Fruit fly (Drosophila melanogaster) whole organism, embryonic: ENCODE data around the gene Alp10.

Source experiments
- Ada2b ChIP-seq: fragments of 200-800 bp; sonication (Bioruptor generic); IDR thresholded peaks from 2 replicates; pipeline ENCODE4 v1.3.6; 2022; ENCODE audit warnings: missing biosample characterization, missing genetic modification characterization
- Adf1 ChIP-seq: fragments of 200-800 bp; sonication (Bioruptor generic); IDR thresholded peaks from 2 replicates; pipeline ENCODE4 v1.3.6; 2022; ENCODE audit warnings: missing biosample characterization, missing genetic modification characterization
- Aef1 ChIP-seq: fragments of 200-800 bp; sonication (Bioruptor generic); IDR thresholded peaks from 3 replicates; pipeline ENCODE4 v1.3.6; 2022; ENCODE audit warnings: missing biosample characterization, missing genetic modification characterization
- CG10979 ChIP-seq: fragments of 200-800 bp; sonication (Bioruptor generic); optimal IDR thresholded peaks from 2 replicates; lab custom pipeline; 2018; ENCODE audit warnings: missing biosample characterization, mild to moderate bottlenecking, missing genetic modification characterization, moderate library complexity
- CG11093 ChIP-seq: fragments of 200-800 bp; sonication (Bioruptor generic); IDR thresholded peaks from 3 replicates; pipeline ENCODE4 v1.3.6; 2022; ENCODE audit warnings: missing biosample characterization, missing genetic modification characterization
- CG12219 ChIP-seq: fragments of 200-800 bp; sonication (Bioruptor generic); optimal IDR thresholded peaks from 3 replicates; lab custom pipeline; 2018; ENCODE audit warnings: missing biosample characterization, mild to moderate bottlenecking, missing genetic modification characterization
- CG12236 ChIP-seq: fragments of 200-800 bp; sonication (Bioruptor generic); optimal IDR thresholded peaks from 2 replicates; lab custom pipeline; 2016; ENCODE audit warnings: missing biosample characterization, missing genetic modification characterization
- CG12659 ChIP-seq: fragments of 200-800 bp; sonication (Bioruptor generic); optimal IDR thresholded peaks from 3 replicates; lab custom pipeline; 2017; ENCODE audit warnings: mild to moderate bottlenecking, missing biosample characterization, missing genetic modification reagents, missing genetic modification characterization
- CG12744 ChIP-seq: fragments of 200-800 bp; sonication (Bioruptor generic); optimal IDR thresholded peaks from 2 replicates; lab custom pipeline; 2016; ENCODE audit warnings: missing biosample characterization, missing genetic modification characterization
- CG12942 ChIP-seq: fragments of 200-800 bp; sonication (Bioruptor generic); optimal IDR thresholded peaks from 3 replicates; lab custom pipeline; 2016; ENCODE audit warnings: missing biosample characterization, missing genetic modification characterization
- CG13894 ChIP-seq: fragments of 200-800 bp; sonication (Bioruptor generic); optimal IDR thresholded peaks from 3 replicates; lab custom pipeline; 2018; ENCODE audit warnings: missing biosample characterization, mild to moderate bottlenecking, missing genetic modification characterization, moderate library complexity
- CG15514 ChIP-seq: fragments of 200-800 bp; sonication (Bioruptor generic); optimal IDR thresholded peaks from 3 replicates; lab custom pipeline; 2017; ENCODE audit warnings: missing biosample characterization, missing genetic modification characterization, mild to moderate bottlenecking, moderate library complexity, missing genetic modification reagents
- CG17361 ChIP-seq: fragments of 200-800 bp; sonication (Bioruptor generic); IDR thresholded peaks from 3 replicates; pipeline ENCODE4 v1.3.6; 2022; ENCODE audit warnings: missing biosample characterization, missing genetic modification characterization
- CG2202 ChIP-seq: fragments of 200-800 bp; sonication (Bioruptor generic); optimal IDR thresholded peaks from 2 replicates; lab custom pipeline; 2018; ENCODE audit warnings: missing biosample characterization, mild to moderate bottlenecking, missing genetic modification characterization
- CG32772 ChIP-seq: fragments of 200-800 bp; sonication (Bioruptor generic); IDR thresholded peaks from 2 replicates; pipeline ENCODE4 v1.3.6; 2022; ENCODE audit warnings: missing biosample characterization, missing genetic modification characterization
- CG3407 ChIP-seq: fragments of 200-800 bp; sonication (Bioruptor generic); optimal IDR thresholded peaks from 2 replicates; lab custom pipeline; 2018; ENCODE audit warnings: missing biosample characterization, mild to moderate bottlenecking, missing genetic modification characterization
- CG5245 ChIP-seq: fragments of 200-800 bp; sonication (Bioruptor generic); optimal IDR thresholded peaks from 3 replicates; lab custom pipeline; 2016; ENCODE audit warnings: missing biosample characterization, missing genetic modification characterization
- CG6854 ChIP-seq: fragments of 200-800 bp; sonication (Bioruptor generic); optimal IDR thresholded peaks from 3 replicates; lab custom pipeline; 2017; ENCODE audit warnings: missing biosample characterization, mild to moderate bottlenecking, missing genetic modification characterization
- CG7372 ChIP-seq: fragments of 200-800 bp; sonication (Bioruptor generic); IDR thresholded peaks from 2 replicates; pipeline ENCODE4 v1.3.6; 2022; ENCODE audit warnings: missing biosample characterization, missing genetic modification characterization
- CG7556 ChIP-seq: fragments of 200-800 bp; sonication (Bioruptor generic); optimal IDR thresholded peaks from 2 replicates; lab custom pipeline; 2017; ENCODE audit warnings: missing biosample characterization, mild to moderate bottlenecking, missing genetic modification characterization
- CG9817 ChIP-seq: fragments of 200-800 bp; sonication (Bioruptor generic); optimal IDR thresholded peaks from 2 replicates; lab custom pipeline; 2018; ENCODE audit warnings: missing biosample characterization, mild to moderate bottlenecking, missing genetic modification characterization, moderate library complexity
- CoRest ChIP-seq: fragments of 200-800 bp; sonication (Bioruptor generic); optimal IDR thresholded peaks from 3 replicates; lab custom pipeline; 2018; ENCODE audit warnings: missing biosample characterization, mild to moderate bottlenecking, missing genetic modification characterization, moderate library complexity
- CrebB ChIP-seq: fragments of 200-800 bp; sonication (Bioruptor generic); optimal IDR thresholded peaks from 3 replicates; lab custom pipeline; 2018; ENCODE audit warnings: missing biosample characterization, mild to moderate bottlenecking, missing genetic modification characterization
- Dbx ChIP-seq: fragments of 200-800 bp; sonication (Bioruptor generic); IDR thresholded peaks from 3 replicates; pipeline ENCODE4 v1.3.6; 2022; ENCODE audit warnings: missing biosample characterization, missing genetic modification characterization
- Dip2 ChIP-seq: fragments of 200-800 bp; sonication (Bioruptor generic); IDR thresholded peaks from 2 replicates; pipeline ENCODE4 v1.3.6; 2022; ENCODE audit warnings: missing biosample characterization, missing genetic modification characterization
- Ets65A ChIP-seq: fragments of 200-800 bp; sonication (Bioruptor generic); peaks from one replicate; lab custom pipeline; 2016; ENCODE audit warnings: missing biosample characterization, missing genetic modification characterization
- HHEX ChIP-seq: fragments of 200-800 bp; sonication (Bioruptor generic); optimal IDR thresholded peaks from 3 replicates; lab custom pipeline; 2017; ENCODE audit warnings: missing biosample characterization, mild to moderate bottlenecking, missing genetic modification characterization, missing genetic modification reagents
- NFAT ChIP-seq: fragments of 200-800 bp; sonication (Bioruptor generic); IDR thresholded peaks from 2 replicates; pipeline ENCODE4 v1.3.6; 2022; ENCODE audit warnings: missing biosample characterization, missing genetic modification characterization
- Poxn ChIP-seq: fragments of 200-800 bp; sonication (Bioruptor generic); IDR thresholded peaks from 2 replicates; pipeline ENCODE4 v1.3.6; 2022; ENCODE audit warnings: missing biosample characterization, missing genetic modification characterization
- Ptx1 ChIP-seq: fragments of 200-800 bp; sonication (Bioruptor generic); IDR thresholded peaks from 2 replicates; pipeline ENCODE4 v1.3.6; 2022; ENCODE audit warnings: missing biosample characterization, missing genetic modification characterization
- Sry-δ ChIP-seq: fragments of 200-800 bp; sonication (Bioruptor generic); optimal IDR thresholded peaks from 2 replicates; lab custom pipeline; 2016; ENCODE audit warnings: missing biosample characterization, missing genetic modification characterization
- bsh ChIP-seq, 2 experiments: fragments of 200-800 bp; sonication (Bioruptor generic); optimal IDR thresholded peaks; 2 replicates each; lab custom pipeline; 2017 to 2018; ENCODE audit warnings: mild to moderate bottlenecking in 2 of 2, missing biosample characterization in 2 of 2, missing genetic modification characterization in 2 of 2, moderate library complexity in 1 of 2
- croc ChIP-seq: fragments of 200-800 bp; sonication (Bioruptor generic); conservative IDR thresholded peaks from 3 replicates; pipeline ENCODE4 v1.3.6; 2022; ENCODE audit warnings: missing biosample characterization, missing genetic modification characterization
- danr ChIP-seq: fragments of 200-800 bp; sonication (Bioruptor generic); IDR thresholded peaks from 2 replicates; pipeline ENCODE4 v1.3.6; 2022; ENCODE audit warnings: missing biosample characterization, missing genetic modification characterization
- dmrt99B ChIP-seq: fragments of 200-800 bp; sonication (Bioruptor generic); optimal IDR thresholded peaks from 2 replicates; lab custom pipeline; 2018; ENCODE audit warnings: missing biosample characterization, mild to moderate bottlenecking, missing genetic modification characterization, moderate library complexity
- dpn ChIP-seq, 2 experiments: fragments of 200-800 bp; sonication (Bioruptor generic); optimal IDR thresholded peaks; 3 replicates each; lab custom pipeline; 2016; ENCODE audit warnings: missing biosample characterization in 2 of 2, missing genetic modification characterization in 2 of 2
- ems ChIP-seq: fragments of 200-800 bp; sonication (Bioruptor generic); optimal IDR thresholded peaks from 3 replicates; lab custom pipeline; 2016; ENCODE audit warnings: missing biosample characterization, missing genetic modification characterization
- fd3F ChIP-seq: fragments of 200-800 bp; sonication (Bioruptor generic); optimal IDR thresholded peaks from 2 replicates; lab custom pipeline; 2018; ENCODE audit warnings: missing biosample characterization, mild to moderate bottlenecking, missing genetic modification characterization, moderate library complexity
- lab ChIP-seq: fragments of 200-800 bp; sonication (Bioruptor generic); optimal IDR thresholded peaks from 3 replicates; lab custom pipeline; 2017; ENCODE audit warnings: missing biosample characterization, missing genetic modification characterization, mild to moderate bottlenecking, moderate library complexity, missing genetic modification reagents
- lov ChIP-seq, 2 experiments: fragments of 200-800 bp in 1 of 2; fragments of >200 bp in 1 of 2; sonication (Bioruptor generic) in 1 of 2; IDR thresholded peaks in 1 of 2; optimal IDR thresholded peaks in 1 of 2; 2 replicates in 1 of 2; 3 replicates in 1 of 2; pipeline versions ENCODE4 v1.3.6 to Lab custom; 2017 to 2022; ENCODE audit warnings: missing biosample characterization in 1 of 2, missing genetic modification characterization in 1 of 2
- nmo ChIP-seq: fragments of 200-800 bp; sonication (Bioruptor generic); optimal IDR thresholded peaks from 2 replicates; lab custom pipeline; 2018; ENCODE audit warnings: missing biosample characterization, mild to moderate bottlenecking, missing genetic modification characterization, moderate library complexity
- pros ChIP-seq: fragments of 200-800 bp; sonication (Bioruptor generic); optimal IDR thresholded peaks from 3 replicates; lab custom pipeline; 2019; ENCODE audit warnings: missing biosample characterization, mild to moderate bottlenecking, missing genetic modification characterization, moderate library complexity
- sc ChIP-seq, 3 experiments: fragments of >200 bp in 2 of 3; fragments of 200-800 bp in 1 of 3; sonication (Bioruptor generic) in 1 of 3; optimal IDR thresholded peaks; 2 replicates in 2 of 3; 3 replicates in 1 of 3; lab custom pipeline; 2017; ENCODE audit warnings: mild to moderate bottlenecking in 1 of 3, missing biosample characterization in 1 of 3, missing genetic modification characterization in 1 of 3, missing genetic modification reagents in 1 of 3
- slbo ChIP-seq: fragments of 200-800 bp; sonication (Bioruptor generic); IDR thresholded peaks from 2 replicates; pipeline ENCODE4 v1.3.6; 2022; ENCODE audit warnings: missing biosample characterization, missing genetic modification characterization
- so ChIP-seq: fragments of 200-800 bp; sonication (Bioruptor generic); IDR thresholded peaks from 3 replicates; pipeline ENCODE4 v1.3.6; 2022; ENCODE audit warnings: missing biosample characterization, missing genetic modification characterization
- unpg ChIP-seq: fragments of 200-800 bp; sonication (Bioruptor generic); optimal IDR thresholded peaks from 3 replicates; lab custom pipeline; 2018; ENCODE audit warnings: missing biosample characterization, mild to moderate bottlenecking, missing genetic modification characterization, moderate library complexity
- usp ChIP-seq: fragments of >200 bp; optimal IDR thresholded peaks from 2 replicates; lab custom pipeline; 2017; ENCODE audit warnings: missing biosample characterization, missing genetic modification characterization
- vvl ChIP-seq: fragments of 200-800 bp; sonication (Bioruptor generic); IDR thresholded peaks from 2 replicates; pipeline ENCODE4 v1.3.6; 2022; ENCODE audit warnings: missing biosample characterization, missing genetic modification characterization
- wdn ChIP-seq: fragments of 200-800 bp; sonication (Bioruptor generic); IDR thresholded peaks from 2 replicates; pipeline ENCODE4 v1.3.6; 2022; ENCODE audit warnings: missing biosample characterization, missing genetic modification characterization
- zfh2 ChIP-seq: fragments of 200-800 bp; sonication (Bioruptor generic); optimal IDR thresholded peaks from 2 replicates; lab custom pipeline; 2016; ENCODE audit warnings: missing biosample characterization, missing genetic modification characterization

Alp10 gene

dm6 chr3L:5554377-5554776 is 40.7 kb downstream of the Alp10 start (continued):
- TF ChIP-seq usp (GFP tag; lab: Kevin White, UChicago) (no peak), dpn (GFP tag; optimal IDR thresholded peaks at IDR 0.05; lab: Kevin White, UChicago) (peak in 1 of 2 experiments; percentile 61), CG11093 (peak; percentile 49; the same call in 1 of the 3 replicates), CG32772 (GFP tag; lab: Robert Waterston, UW) (no peak; the same call in none of the 2 replicates), CG10979 (tag; lab: Kevin White, UChicago) (peak; percentile 34), CrebB (tag; lab: Kevin White, UChicago) (no peak), CG12236 (GFP tag; lab: Kevin White, UChicago) (no peak), CG2202 (tag; lab: Kevin White, UChicago) (no peak), CG12942 (GFP tag; lab: Kevin White, UChicago) (peak; percentile 22), CG6854 (GFP tag; lab: Kevin White, UChicago) (no peak), fd3F (GFP tag; lab: Kevin White, UChicago) (peak; percentile 58), nmo (GFP tag; lab: Kevin White, UChicago) (peak; percentile 52), CoRest (tag; lab: Kevin White, UChicago) (peak; percentile 67), HHEX (peak; percentile 51), Ptx1 (GFP tag; lab: Robert Waterston, UW) (peak; percentile 72), CG7372 (GFP tag; lab: Robert Waterston, UW) (peak; percentile 67), so (GFP tag; lab: Robert Waterston, UW) (no peak), slbo (peak; percentile 81), CG17361 (GFP tag; lab: Robert Waterston, UW) (0 out of 3 replicates have a peak, but pooled peaks have one; percentile 31), dmrt99B (tag; lab: Kevin White, UChicago) (peak; percentile 46), CG15514 (GFP tag; lab: Kevin White, UChicago) (peak; percentile 6), Aef1 (GFP tag; lab: Robert Waterston, UW) (peak; percentile 79), CG7556 (GFP tag; lab: Kevin White, UChicago) (peak; percentile 18), lov (optimal IDR thresholded peaks at IDR 0.05; lab: Kevin White, UChicago) (no peak), lov (GFP tag; IDR thresholded peaks at IDR 0.05; lab: Robert Waterston, UW) (no peak), CG12744 (GFP tag; lab: Kevin White, UChicago) (no peak), Ada2b (GFP tag; lab: Robert Waterston, UW) (peak; percentile 80), Poxn (GFP tag; lab: Robert Waterston, UW) (no peak), Ets65A (GFP tag; lab: Kevin White, UChicago) (no peak), sc (optimal IDR thresholded peaks at IDR 0.05; lab: Kevin White, UChicago) (no peak), sc (GFP tag; optimal IDR thresholded peaks at IDR 0.05; lab: Kevin White, UChicago) (no peak), danr (GFP tag; lab: Robert Waterston, UW) (0 out of 2 replicates have a peak, but pooled peaks have one; percentile 8), CG12219 (GFP tag; lab: Kevin White, UChicago) (peak; percentile 15), zfh2 (GFP tag; lab: Kevin White, UChicago) (peak; percentile 7), CG9817 (tag; lab: Kevin White, UChicago) (peak; percentile 55), wdn (0 out of 2 replicates have a peak, but pooled peaks have one; percentile 12), CG13894 (tag; lab: Kevin White, UChicago) (peak; percentile 33), croc (GFP tag; lab: Robert Waterston, UW) (no peak), CG3407 (GFP tag; lab: Kevin White, UChicago) (no peak), ems (GFP tag; lab: Kevin White, UChicago) (peak; percentile 46), vvl (peak; percentile 56), unpg (GFP tag; lab: Kevin White, UChicago) (peak; percentile 55), Dip2 (GFP tag; lab: Robert Waterston, UW) (no peak), pros (GFP tag; lab: Kevin White, UChicago) (no peak), Adf1 (GFP tag; lab: Robert Waterston, UW) (no peak), NFAT (GFP tag; lab: Robert Waterston, UW) (peak; percentile 38; the same call in 1 of the 2 replicates), lab (GFP tag; lab: Kevin White, UChicago) (peak; percentile 67), Dbx (GFP tag; lab: Robert Waterston, UW) (peak; percentile 81; the same call in 2 of the 3 replicates), bsh (GFP tag; optimal IDR thresholded peaks at IDR 0.05; lab: Kevin White, UChicago) (peak in 1 of 2 experiments; percentile 46), CG5245 (peak; percentile 24), Sry-δ (GFP tag; lab: Kevin White, UChicago) (no peak), CG12659 (peak; percentile 36)
